Worm (Caenorhabditis elegans): ENCODE measurements around the gene T25E12.14.

Gene T25E12.14

DNA sequence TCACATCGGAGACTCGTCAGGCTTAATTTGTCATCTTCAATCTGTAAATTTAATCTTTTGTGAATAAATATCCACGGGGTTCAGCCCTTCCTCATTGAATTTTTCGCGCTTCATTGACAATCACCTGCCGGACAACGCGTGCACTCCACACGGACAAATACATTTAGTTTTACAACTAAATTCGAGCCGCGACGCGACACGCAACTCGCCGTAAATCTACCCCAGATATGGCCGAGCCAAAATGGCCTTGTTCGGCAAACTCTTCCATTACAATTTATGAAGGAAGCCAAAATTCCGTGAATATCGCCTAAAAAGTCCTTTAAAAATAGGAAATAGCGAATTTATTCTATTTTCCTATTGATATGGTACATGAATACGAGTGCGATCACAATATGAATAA lies 17.8 kb downstream of the T25E12.14 start (continued):
- no peak for TF ChIP-seq nhr-120 (GFP tag; IDR thresholded peaks at IDR 0.05)
- TF ChIP-seq pha-4 (tag; optimal IDR thresholded peaks at IDR 0.05) = no peak
- no peak for TF ChIP-seq efl-1 (GFP tag; optimal IDR thresholded peaks at IDR 0.05)
- TF ChIP-seq ccch-3 (GFP tag; optimal IDR thresholded peaks at IDR 0.05) = no peak
- no peak for TF ChIP-seq hmg-20 (GFP tag; IDR thresholded peaks at IDR 0.05)
- peak; percentile 75; the same call in 1 of the 2 replicates for TF ChIP-seq madf-3 (GFP tag; IDR thresholded peaks at IDR 0.05)
- TF ChIP-seq rcor-1 (GFP tag; IDR thresholded peaks at IDR 0.05) = peak; percentile 68; the same call in 1 of the 2 replicates
- TF ChIP-seq B0019.2 (GFP tag; conservative IDR thresholded peaks at IDR 0.05) = no peak; the same call in 1 of the 2 replicates
- no peak for TF ChIP-seq lsy-27 (tag; optimal IDR thresholded peaks at IDR 0.05; ENCODE audit: borderline replicate concordance, insufficient read depth)
- peak; percentile 48 for TF ChIP-seq tlf-1 (GFP tag; optimal IDR thresholded peaks at IDR 0.05)
- TF ChIP-seq lin-40 (tag; optimal IDR thresholded peaks at IDR 0.05) = no peak
- no peak for TF ChIP-seq hlh-12 (tag; optimal IDR thresholded peaks at IDR 0.05)
- no peak for TF ChIP-seq ztf-26 (tag; optimal IDR thresholded peaks at IDR 0.05)
- TF ChIP-seq bed-2 (GFP tag; IDR thresholded peaks at IDR 0.05) = no peak
- TF ChIP-seq bed-1 (GFP tag; IDR thresholded peaks at IDR 0.05) = no peak
- TF ChIP-seq akir-1 (GFP tag; optimal IDR thresholded peaks at IDR 0.05) = no peak
- TF ChIP-seq lin-26 (GFP tag; IDR thresholded peaks at IDR 0.05) = peak; percentile 66
- TF ChIP-seq nhr-179 (tag; optimal IDR thresholded peaks at IDR 0.05) = no peak
- TF ChIP-seq pbrm-1 (GFP tag; IDR thresholded peaks at IDR 0.05) = peak; percentile 57
- peak; percentile 95 for TF ChIP-seq Y95B8A.8 (GFP tag; IDR thresholded peaks at IDR 0.05)
- peak; percentile 27; the same call in 1 of the 2 replicates for TF ChIP-seq egl-44 (GFP tag; IDR thresholded peaks at IDR 0.05)
- TF ChIP-seq madf-8 (GFP tag; conservative IDR thresholded peaks at IDR 0.05) = peak; percentile 63
- TF ChIP-seq F33H1.4 (GFP tag; IDR thresholded peaks at IDR 0.05) = no peak; the same call in 1 of the 2 replicates
- no peak for TF ChIP-seq ztf-6 (GFP tag; IDR thresholded peaks at IDR 0.05)
- no peak for TF ChIP-seq ama-1 (optimal IDR thresholded peaks at IDR 0.05)
- TF ChIP-seq ama-1 (GFP tag; optimal IDR thresholded peaks at IDR 0.05) = no peak
- no peak for TF ChIP-seq nhr-80 (tag; optimal IDR thresholded peaks at IDR 0.05)
- peak; percentile 87 for TF ChIP-seq Y53G8AR.9 (GFP tag; conservative IDR thresholded peaks at IDR 0.05)
- peak; percentile 36 for TF ChIP-seq hmg-1.2 (GFP tag; IDR thresholded peaks at IDR 0.05)
- peak; percentile 62; the same call in 1 of the 2 replicates for TF ChIP-seq ekl-4 (GFP tag; IDR thresholded peaks at IDR 0.05)
- no peak for TF ChIP-seq ets-4 (GFP tag; optimal IDR thresholded peaks at IDR 0.05)
- TF ChIP-seq C06A6.2 (GFP tag; conservative IDR thresholded peaks at IDR 0.05) = no peak
- no peak for TF ChIP-seq F22D6.2 (tag; optimal IDR thresholded peaks at IDR 0.05)
- TF ChIP-seq sea-2 (GFP tag; IDR thresholded peaks at IDR 0.05) = no peak
- TF ChIP-seq chd-7 (tag; optimal IDR thresholded peaks at IDR 0.05) = no peak
- TF ChIP-seq cebp-2 (GFP tag; IDR thresholded peaks at IDR 0.05) = no peak
- no peak for TF ChIP-seq dpl-1 (GFP tag; optimal IDR thresholded peaks at IDR 0.05)
- peak; percentile 74 for TF ChIP-seq hrde-1 (tag; optimal IDR thresholded peaks at IDR 0.05; ENCODE audit: borderline replicate concordance)
- TF ChIP-seq D2030.7 (GFP tag; IDR thresholded peaks at IDR 0.05) = peak; percentile 80
- TF ChIP-seq ceh-79 (tag; optimal IDR thresholded peaks at IDR 0.05) = no peak
- no peak for TF ChIP-seq Y67H2A.10 (GFP tag; conservative IDR thresholded peaks at IDR 0.05)
- no peak for TF ChIP-seq rpc-1 (optimal IDR thresholded peaks at IDR 0.05)
- TF ChIP-seq rpc-1 (tag; optimal IDR thresholded peaks at IDR 0.05) = no peak
- TF ChIP-seq ztf-25 (GFP tag; IDR thresholded peaks at IDR 0.05) = 0 out of 2 replicates have a peak, but pooled peaks have one; percentile 11
- no peak for TF ChIP-seq nfya-2 (GFP tag; IDR thresholded peaks at IDR 0.05)
- peak; percentile 48 for TF ChIP-seq die-1 (tag; optimal IDR thresholded peaks at IDR 0.05)
- no peak for TF ChIP-seq K11D2.4 (GFP tag; IDR thresholded peaks at IDR 0.05)
- TF ChIP-seq F57C9.4 (tag; optimal IDR thresholded peaks at IDR 0.05) = no peak
- TF ChIP-seq ZK185.1 (tag; optimal IDR thresholded peaks at IDR 0.05; ENCODE audit: poor library complexity, severe bottlenecking) = no peak
- TF ChIP-seq F23B12.7 (tag; optimal IDR thresholded peaks at IDR 0.05; ENCODE audit: insufficient read depth) = no peak
